Worm (Caenorhabditis elegans) whole organism, L3 larva: ENCODE results near the gene C33F10.1.

ENCODE experiments used
- aly-2 ChIP-seq: fragments of 150-350 bp; optimal IDR thresholded peaks from 2 replicates; lab custom pipeline; 2014; ENCODE audit warnings: missing biosample characterization, missing genetic modification characterization
- ceh-82 ChIP-seq: fragments of 150-350 bp; optimal IDR thresholded peaks from 2 replicates; lab custom pipeline; 2014; ENCODE audit warnings: missing biosample characterization, missing genetic modification characterization
- elt-1 ChIP-seq: fragments of 150-350 bp; optimal IDR thresholded peaks from 2 replicates; lab custom pipeline; 2014; ENCODE audit warnings: missing biosample characterization, missing genetic modification characterization
- eor-1 ChIP-seq, 2 experiments: fragments of 150-350 bp; optimal IDR thresholded peaks; 2 replicates each; lab custom pipeline; 2014 to 2018; ENCODE audit warnings: missing biosample characterization in 2 of 2, missing genetic modification characterization in 2 of 2
- fkh-10 ChIP-seq: sonication (generic microtip); optimal IDR thresholded peaks from 2 replicates; lab custom pipeline; 2017; ENCODE audit warnings: missing biosample characterization, missing genetic modification reagents, missing genetic modification characterization
- fkh-2 ChIP-seq: fragments of 150-350 bp; optimal IDR thresholded peaks from 2 replicates; lab custom pipeline; 2014; ENCODE audit warnings: missing biosample characterization, missing genetic modification reagents, missing genetic modification characterization
- lin-39 ChIP-seq: fragments of 150-350 bp; optimal IDR thresholded peaks from 2 replicates; lab custom pipeline; 2018; ENCODE audit warnings: missing biosample characterization, missing genetic modification reagents, missing genetic modification characterization
- nhr-11 ChIP-seq: fragments of 150-350 bp; optimal IDR thresholded peaks from 2 replicates; lab custom pipeline; 2014; ENCODE audit warnings: missing biosample characterization, missing genetic modification characterization
- nhr-237 ChIP-seq: fragments of 150-350 bp; optimal IDR thresholded peaks from 2 replicates; lab custom pipeline; 2014; ENCODE audit warnings: missing biosample characterization, missing genetic modification characterization
- nhr-76 ChIP-seq: fragments of 150-350 bp; sonication (generic microtip); optimal IDR thresholded peaks from 5 replicates; lab custom pipeline; 2014; ENCODE audit warnings: missing biosample characterization, missing genetic modification characterization
- tbx-2 ChIP-seq: sonication (generic microtip); optimal IDR thresholded peaks from 2 replicates; lab custom pipeline; 2016; ENCODE audit warnings: mild to moderate bottlenecking, missing genetic modification characterization, missing compliant biosample characterization
- zag-1 ChIP-seq: fragments of 150-350 bp; optimal IDR thresholded peaks from 2 replicates; lab custom pipeline; 2014; ENCODE audit warnings: missing biosample characterization, missing genetic modification characterization

DNA sequence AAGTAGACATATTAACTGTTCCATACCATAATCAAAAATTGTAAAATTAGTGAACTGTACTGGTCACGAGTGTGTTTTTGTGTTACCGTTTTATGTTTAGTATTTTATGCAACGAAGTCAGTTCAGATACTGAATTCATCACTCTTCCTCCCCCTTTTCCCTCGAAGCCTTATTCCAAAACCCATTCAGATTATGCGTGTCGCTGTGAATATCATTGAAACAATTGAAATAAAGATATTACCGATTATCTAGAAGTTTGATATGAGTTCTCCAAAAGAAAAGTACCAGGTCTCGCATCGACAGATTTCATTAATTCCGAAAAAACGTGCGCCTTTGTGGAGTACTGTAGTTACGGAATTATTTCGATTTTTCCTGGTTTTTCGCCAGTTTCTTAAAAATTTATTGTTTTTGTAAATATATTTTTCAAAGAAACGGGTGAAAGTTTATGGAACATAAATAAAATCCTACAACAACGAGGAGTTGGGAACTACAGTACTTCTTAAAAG is 24.1 kb downstream of the C33F10.1 start:
- TF ChIP-seq fkh-2 (tag; lab: Kevin White, UChicago) (no peak), lin-39 (tag; lab: Kevin White, UChicago) (no peak), fkh-10 (GFP tag; lab: Kevin White, UChicago) (no peak), eor-1 (tag; optimal IDR thresholded peaks at IDR 0.05; lab: Kevin White, UChicago) (no peak), nhr-76 (no peak), ceh-82 (tag; lab: Kevin White, UChicago) (no peak), zag-1 (tag; lab: Kevin White, UChicago) (no peak), nhr-11 (tag; lab: Kevin White, UChicago) (no peak), aly-2 (no peak), elt-1 (tag; lab: Kevin White, UChicago) (no peak), tbx-2 (tag; lab: Kevin White, UChicago) (no peak), nhr-237 (tag; lab: Kevin White, UChicago) (no peak)
